Fruit fly (Drosophila melanogaster) whole organism, adult: Measurements from ENCODE around the gene orion.
A peak's percentile ranks its signal among the peaks of the same experiment; 100 is the strongest.

Source experiments
- CG12768 ChIP-seq: fragments of 200-800 bp; sonication (Bioruptor generic); optimal IDR thresholded peaks from 2 replicates; lab custom pipeline; 2017; ENCODE audit warnings: missing biosample characterization, missing genetic modification characterization, mild to moderate bottlenecking, moderate library complexity, missing genetic modification reagents
- CG14711 ChIP-seq: fragments of 200-800 bp; sonication (Bioruptor generic); optimal IDR thresholded peaks from 2 replicates; lab custom pipeline; 2018; ENCODE audit warnings: missing biosample characterization, mild to moderate bottlenecking, missing genetic modification characterization, moderate library complexity
- CG1620 ChIP-seq: fragments of 200-800 bp; sonication (Bioruptor generic); optimal IDR thresholded peaks from 2 replicates; lab custom pipeline; 2016; ENCODE audit warnings: missing biosample characterization, missing genetic modification characterization
- CG5204 ChIP-seq: fragments of 200-800 bp; sonication (Bioruptor generic); optimal IDR thresholded peaks from 2 replicates; lab custom pipeline; 2016; ENCODE audit warnings: missing biosample characterization, missing genetic modification characterization
- CG7101 ChIP-seq: fragments of 200-800 bp; sonication (Bioruptor generic); optimal IDR thresholded peaks from 2 replicates; lab custom pipeline; 2018; ENCODE audit warnings: missing biosample characterization, mild to moderate bottlenecking, missing genetic modification characterization, moderate library complexity
- Clk ChIP-seq: fragments of 200-800 bp; sonication (Bioruptor generic); optimal IDR thresholded peaks from 2 replicates; lab custom pipeline; 2017; ENCODE audit warnings: missing biosample characterization, missing genetic modification characterization
- Crg-1 ChIP-seq: fragments of 200-800 bp; sonication (Bioruptor generic); optimal IDR thresholded peaks from 2 replicates; lab custom pipeline; 2016; ENCODE audit warnings: missing biosample characterization, missing genetic modification characterization
- Hr96 ChIP-seq: fragments of 200-800 bp; sonication (Bioruptor generic); optimal IDR thresholded peaks from 2 replicates; lab custom pipeline; 2016; ENCODE audit warnings: missing biosample characterization, missing genetic modification characterization
- Mnt ChIP-seq: fragments of 200-800 bp; sonication (Bioruptor generic); optimal IDR thresholded peaks from 2 replicates; lab custom pipeline; 2016; ENCODE audit warnings: missing biosample characterization, mild to moderate bottlenecking, missing genetic modification characterization
- bab1 ChIP-seq: fragments of 200-800 bp; sonication (Bioruptor generic); optimal IDR thresholded peaks from 3 replicates; lab custom pipeline; 2019; ENCODE audit warnings: missing biosample characterization, mild to moderate bottlenecking, missing genetic modification characterization, moderate library complexity
- cnc ChIP-seq, 2 experiments: fragments of >200 bp; optimal IDR thresholded peaks; 2 replicates each; lab custom pipeline; 2017
- kay ChIP-seq: fragments of 200-800 bp; sonication (Bioruptor generic); peaks from one replicate; lab custom pipeline; 2016; ENCODE audit warnings: missing biosample characterization, missing genetic modification characterization, borderline replicate concordance
- ovo ChIP-seq: fragments of 200-800 bp; sonication (Bioruptor generic); optimal IDR thresholded peaks from 2 replicates; lab custom pipeline; 2016; ENCODE audit warnings: missing biosample characterization, missing genetic modification characterization
- toe ChIP-seq: fragments of 200-800 bp; sonication (Bioruptor generic); optimal IDR thresholded peaks from 2 replicates; lab custom pipeline; 2016; ENCODE audit warnings: missing biosample characterization, missing genetic modification characterization

DNA sequence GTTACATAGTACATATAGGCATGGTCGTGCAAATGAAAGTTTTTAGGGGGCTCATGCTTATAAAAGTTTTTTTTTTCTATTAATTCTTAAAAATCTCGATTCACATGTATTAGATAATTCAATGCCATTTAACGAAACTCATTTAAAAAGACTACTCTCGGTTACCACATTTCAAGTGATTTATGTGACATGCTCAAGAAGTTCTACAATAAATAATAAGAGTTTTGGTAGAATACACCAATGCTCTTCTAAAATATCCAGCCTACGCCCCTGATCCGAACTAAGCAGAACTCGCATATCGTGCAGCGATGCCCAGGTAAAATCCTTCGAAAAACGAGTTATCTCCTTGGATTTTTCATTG lies 54.2 kb downstream of the orion start:
- TF ChIP-seq Mnt (no peak), kay (GFP tag; lab: Kevin White, UChicago) (no peak), CG5204 (GFP tag; lab: Kevin White, UChicago) (no peak), CG7101 (tag; lab: Kevin White, UChicago) (peak; percentile 17), cnc (optimal IDR thresholded peaks at IDR 0.05; lab: Kevin White, UChicago) (no peak), toe (GFP tag; lab: Kevin White, UChicago) (no peak), ovo (GFP tag; lab: Kevin White, UChicago) (no peak), CG14711 (no peak), Hr96 (no peak), CG1620 (GFP tag; lab: Kevin White, UChicago) (peak; percentile 17), bab1 (peak; percentile 18), CG12768 (GFP tag; lab: Kevin White, UChicago) (no peak), Crg-1 (GFP tag; lab: Kevin White, UChicago) (no peak), Clk (GFP tag; lab: Kevin White, UChicago) (no peak)
